Worm (Caenorhabditis elegans): ENCODE results near the gene psme-3.

The psme-3 gene

ce11 chrIII:11573921-11574320 is 6.0 kb downstream of the psme-3 start, which contains the start of gene Y66D12A.8:
Gene Y66D12A.8, plus strand, starts transcription at chrIII:11574221.
- no peak for TF ChIP-seq elt-3 (tag; optimal IDR thresholded peaks at IDR 0.05)
- TF ChIP-seq nhr-10 (tag; optimal IDR thresholded peaks at IDR 0.05) = no peak
- TF ChIP-seq ceh-82 (tag; optimal IDR thresholded peaks at IDR 0.05) = no peak
- no peak for TF ChIP-seq nhr-77 (tag; optimal IDR thresholded peaks at IDR 0.05)
- no peak for TF ChIP-seq lsy-2 (tag; optimal IDR thresholded peaks at IDR 0.05)
- no peak for TF ChIP-seq snpc-4 (tag; optimal IDR thresholded peaks at IDR 0.05)
- TF ChIP-seq nhr-237 (tag; optimal IDR thresholded peaks at IDR 0.05) = no peak
- TF ChIP-seq unc-62 (GFP tag; optimal IDR thresholded peaks at IDR 0.05) = no peak
- TF ChIP-seq unc-55 (GFP tag; optimal IDR thresholded peaks at IDR 0.05) = no peak
- no peak for TF ChIP-seq lin-11 (tag; optimal IDR thresholded peaks at IDR 0.05)
- TF ChIP-seq F13H6.1 (tag; optimal IDR thresholded peaks at IDR 0.05) = no peak
- TF ChIP-seq alr-1 (tag; optimal IDR thresholded peaks at IDR 0.05) = no peak
- TF ChIP-seq mbf-1 (tag; optimal IDR thresholded peaks at IDR 0.05) = no peak
- TF ChIP-seq ztf-1 (GFP tag; conservative IDR thresholded peaks at IDR 0.05) = no peak
- no peak for TF ChIP-seq R02D3.7 (tag; optimal IDR thresholded peaks at IDR 0.05)
- no peak for TF ChIP-seq nhr-23 (tag; optimal IDR thresholded peaks at IDR 0.05)
- TF ChIP-seq mab-5 (tag; optimal IDR thresholded peaks at IDR 0.05) = no peak
- TF ChIP-seq mdl-1 (tag; optimal IDR thresholded peaks at IDR 0.05) = no peak
- no peak for TF ChIP-seq lin-13 (GFP tag; optimal IDR thresholded peaks at IDR 0.05)
- no peak for TF ChIP-seq ceh-16 (tag; optimal IDR thresholded peaks at IDR 0.05)

DNA sequence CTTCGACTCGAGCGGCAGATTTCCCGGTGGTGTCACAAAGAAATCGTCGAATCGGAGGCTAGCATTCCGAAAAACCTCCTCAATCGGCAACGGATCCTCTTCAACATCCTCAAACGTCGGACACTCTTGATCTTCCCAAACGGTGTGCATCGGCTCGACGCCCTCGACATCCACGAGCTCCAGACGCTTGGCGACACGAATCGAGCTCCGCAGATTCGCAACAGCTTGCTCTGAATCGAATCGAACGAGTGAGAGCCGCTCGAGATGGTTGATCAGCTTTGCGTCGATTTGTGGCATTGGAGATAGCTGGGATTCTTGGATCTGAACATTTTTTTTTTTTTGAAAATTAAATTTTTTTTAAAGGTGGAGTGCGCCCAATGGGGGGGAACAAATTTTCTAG is 11.4 kb downstream of the psme-3 start:
- TF ChIP-seq unc-55 (GFP tag; optimal IDR thresholded peaks at IDR 0.05) (no peak), nhr-6 (tag; optimal IDR thresholded peaks at IDR 0.05) (no peak), lsy-2 (tag; optimal IDR thresholded peaks at IDR 0.05) (no peak)

- no peak for TF ChIP-seq peb-1 (tag; optimal IDR thresholded peaks at IDR 0.05)
- no peak for TF ChIP-seq C34F6.9 (tag; optimal IDR thresholded peaks at IDR 0.05)
- no peak for TF ChIP-seq ztf-1 (GFP tag; conservative IDR thresholded peaks at IDR 0.05)
- no peak for TF ChIP-seq dmd-4 (tag; optimal IDR thresholded peaks at IDR 0.05)
- peak; percentile 88 for TF ChIP-seq gmeb-1 (tag; optimal IDR thresholded peaks at IDR 0.05)
- peak; percentile 30 for TF ChIP-seq lin-13 (GFP tag; optimal IDR thresholded peaks at IDR 0.05)
- TF ChIP-seq elt-1 (tag; optimal IDR thresholded peaks at IDR 0.05) = no peak
- TF ChIP-seq zag-1 (tag; optimal IDR thresholded peaks at IDR 0.05) = no peak
- TF ChIP-seq nhr-25 (tag; optimal IDR thresholded peaks at IDR 0.05) = no peak
- no peak for TF ChIP-seq nhr-12 (tag; optimal IDR thresholded peaks at IDR 0.05)
- TF ChIP-seq elt-3 (tag; optimal IDR thresholded peaks at IDR 0.05) = no peak
- TF ChIP-seq nhr-237 (tag; optimal IDR thresholded peaks at IDR 0.05) = no peak
- TF ChIP-seq ZK546.5 (tag; optimal IDR thresholded peaks at IDR 0.05) = no peak
- TF ChIP-seq nhr-23 (tag; optimal IDR thresholded peaks at IDR 0.05) = no peak
- no peak for TF ChIP-seq aly-2 (tag; optimal IDR thresholded peaks at IDR 0.05)
- TF ChIP-seq nhr-6 (tag; optimal IDR thresholded peaks at IDR 0.05) = no peak
- TF ChIP-seq nhr-21 (tag; optimal IDR thresholded peaks at IDR 0.05) = no peak
- TF ChIP-seq unc-55 (GFP tag; optimal IDR thresholded peaks at IDR 0.05) = peak; percentile 61
- no peak for TF ChIP-seq sma-9 (GFP tag; optimal IDR thresholded peaks at IDR 0.05)
- no peak for TF ChIP-seq sma-9 (tag; optimal IDR thresholded peaks at IDR 0.05)
- TF ChIP-seq nhr-129 (tag; optimal IDR thresholded peaks at IDR 0.05) = no peak
- TF ChIP-seq skn-1 (tag; optimal IDR thresholded peaks at IDR 0.05) = no peak
- no peak for TF ChIP-seq alr-1 (tag; optimal IDR thresholded peaks at IDR 0.05)
- peak in 1 of 2 experiments; percentile 54 for TF ChIP-seq lsy-2 (tag; optimal IDR thresholded peaks at IDR 0.05)
- TF ChIP-seq ama-1 (optimal IDR thresholded peaks at IDR 0.05) = no peak
- peak; percentile 5 for TF ChIP-seq crh-2 (tag; optimal IDR thresholded peaks at IDR 0.05)
- TF ChIP-seq ceh-16 (tag; optimal IDR thresholded peaks at IDR 0.05) = no peak
- no peak for TF ChIP-seq unc-62 (GFP tag; optimal IDR thresholded peaks at IDR 0.05)
Observed at ce11 chrIII:11580428-11580885, 12.5 kb downstream of the psme-3 start, which contains the start of gene Y66D12A.7. Gene Y66D12A.7, minus strand, starts transcription at chrIII:11580478.

DNA sequence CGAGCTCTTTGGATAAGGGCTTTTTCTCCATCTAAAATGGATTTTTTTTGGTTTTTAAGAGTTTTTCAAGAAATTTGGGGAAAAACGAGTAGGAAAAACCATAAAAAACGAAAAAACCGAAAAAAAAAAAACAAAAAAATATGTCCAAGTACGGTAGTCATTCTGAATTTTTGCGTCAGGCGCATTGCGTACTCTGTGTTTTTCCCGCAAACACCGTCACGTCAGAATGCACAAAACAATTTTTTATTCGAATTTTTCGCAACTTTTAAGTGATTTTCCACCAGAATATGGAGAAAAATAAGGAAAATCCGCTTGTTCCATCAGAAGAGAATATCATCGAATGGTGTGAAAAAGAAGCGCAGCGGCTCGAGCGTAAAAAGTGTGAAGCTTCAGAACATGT is 13.4 kb downstream of the psme-3 start, which contains the start of the genes Y66D12A.6 and ceh-92:
Gene Y66D12A.6 (minus strand): TSS at position 31 of the 400 bp plus-strand sequence.
Gene ceh-92 (plus strand): TSS at position 229 of the 400 bp plus-strand sequence.
- TF ChIP-seq ztf-1 (GFP tag; conservative IDR thresholded peaks at IDR 0.05) (no peak), F13H6.1 (tag; optimal IDR thresholded peaks at IDR 0.05) (no peak), ztf-4 (tag; optimal IDR thresholded peaks at IDR 0.05) (no peak), peb-1 (tag; optimal IDR thresholded peaks at IDR 0.05) (no peak), nhr-10 (tag; optimal IDR thresholded peaks at IDR 0.05) (no peak), egl-27 (tag; optimal IDR thresholded peaks at IDR 0.05) (no peak), skn-1 (tag; optimal IDR thresholded peaks at IDR 0.05) (no peak), mbf-1 (tag; optimal IDR thresholded peaks at IDR 0.05) (no peak), lin-11 (tag; optimal IDR thresholded peaks at IDR 0.05) (no peak), ZK546.5 (tag; optimal IDR thresholded peaks at IDR 0.05) (no peak), lin-13 (GFP tag; optimal IDR thresholded peaks at IDR 0.05) (no peak), nhr-129 (tag; optimal IDR thresholded peaks at IDR 0.05) (no peak), ceh-16 (tag; optimal IDR thresholded peaks at IDR 0.05) (no peak), elt-3 (tag; optimal IDR thresholded peaks at IDR 0.05) (no peak), ceh-82 (tag; optimal IDR thresholded peaks at IDR 0.05) (no peak), fos-1 (tag; optimal IDR thresholded peaks at IDR 0.05) (no peak), zag-1 (tag; optimal IDR thresholded peaks at IDR 0.05) (no peak), sma-3 (GFP tag; optimal IDR thresholded peaks at IDR 0.05) (no peak)
